Worm (Caenorhabditis elegans) whole organism, L4 larva: Measurements from ENCODE around the gene vps-36.

Experiments
- Y48G9A.11 ChIP-seq: fragments of 200-800 bp; sonication (Bioruptor generic); IDR thresholded peaks from 2 replicates; pipeline ENCODE4 v1.3.6; 2022; ENCODE audit warnings: missing genetic modification reagents, missing genetic modification characterization, missing compliant biosample characterization
- ceh-28 ChIP-seq: fragments of 150-350 bp; optimal IDR thresholded peaks from 2 replicates; lab custom pipeline; 2014; ENCODE audit warnings: missing biosample characterization, missing genetic modification reagents, missing genetic modification characterization

Gene vps-36

ce11 chrV:10909071-10909470, 51.4 kb downstream of the vps-36 start, which contains the start of gene zzz-1:
TSS of gene zzz-1 (minus strand) at chrV:10909171.
- TF ChIP-seq ceh-28 (no peak), Y48G9A.11 (GFP tag; lab: Robert Waterston, UW) (no peak)
